Worm (Caenorhabditis elegans): ENCODE results near the gene T19C3.5.

- TF ChIP-seq tbx-2 (tag; optimal IDR thresholded peaks at IDR 0.05) (no peak), sox-4 (tag; optimal IDR thresholded peaks at IDR 0.05) (no peak), ets-4 (tag; optimal IDR thresholded peaks at IDR 0.05) (no peak), pha-4 (tag; optimal IDR thresholded peaks at IDR 0.05) (no peak), nhr-232 (tag; optimal IDR thresholded peaks at IDR 0.05) (no peak), hlh-30 (tag; optimal IDR thresholded peaks at IDR 0.05; ENCODE audit: insufficient read depth) (no peak), nhr-11 (tag; optimal IDR thresholded peaks at IDR 0.05) (no peak), eyg-1 (tag; optimal IDR thresholded peaks at IDR 0.05) (no peak), ama-1 (optimal IDR thresholded peaks at IDR 0.05) (no peak)
Observed at ce11 chrIII:611900-612299, 15.8 kb downstream of the T19C3.5 start.
